Fruit fly (Drosophila melanogaster) whole organism, embryonic: Measurements from ENCODE around the gene Sil1.

ENCODE experiments used
- Bdp1 ChIP-seq: fragments of 200-800 bp; sonication (Bioruptor generic); optimal IDR thresholded peaks from 3 replicates; lab custom pipeline; 2016; ENCODE audit warnings: missing biosample characterization, missing genetic modification characterization
- Bteb2 ChIP-seq: fragments of 200-800 bp; sonication (Bioruptor generic); optimal IDR thresholded peaks from 2 replicates; lab custom pipeline; 2016; ENCODE audit warnings: missing biosample characterization, missing genetic modification characterization
- C15 ChIP-seq: fragments of 200-800 bp; sonication (Bioruptor generic); IDR thresholded peaks from 3 replicates; pipeline ENCODE4 v1.3.6; 2022; ENCODE audit warnings: missing biosample characterization, missing genetic modification characterization
- CG11247 ChIP-seq: fragments of 200-800 bp; sonication (Bioruptor generic); IDR thresholded peaks from 2 replicates; pipeline ENCODE4 v1.3.6; 2022; ENCODE audit warnings: missing biosample characterization, missing genetic modification characterization
- CG11504 ChIP-seq: fragments of 200-800 bp; sonication (Bioruptor generic); optimal IDR thresholded peaks from 3 replicates; lab custom pipeline; 2019; ENCODE audit warnings: missing biosample characterization, mild to moderate bottlenecking, missing genetic modification characterization, moderate library complexity
- CG12236 ChIP-seq: fragments of 200-800 bp; sonication (Bioruptor generic); optimal IDR thresholded peaks from 2 replicates; lab custom pipeline; 2016; ENCODE audit warnings: missing biosample characterization, missing genetic modification characterization
- CG12744 ChIP-seq: fragments of 200-800 bp; sonication (Bioruptor generic); optimal IDR thresholded peaks from 2 replicates; lab custom pipeline; 2016; ENCODE audit warnings: missing biosample characterization, missing genetic modification characterization
- CG14667 ChIP-seq: fragments of 200-800 bp; sonication (Bioruptor generic); IDR thresholded peaks from 2 replicates; pipeline ENCODE4 v1.3.6; 2022; ENCODE audit warnings: missing biosample characterization, missing genetic modification characterization
- CG15479 ChIP-seq: fragments of 200-800 bp; sonication (Bioruptor generic); optimal IDR thresholded peaks from 3 replicates; lab custom pipeline; 2019; ENCODE audit warnings: missing biosample characterization, mild to moderate bottlenecking, missing genetic modification characterization, moderate library complexity
- CG18764 ChIP-seq: fragments of 200-800 bp; sonication (Bioruptor generic); optimal IDR thresholded peaks from 3 replicates; lab custom pipeline; 2016; ENCODE audit warnings: missing biosample characterization, missing genetic modification characterization
- CG2129 ChIP-seq: fragments of 200-800 bp; sonication (Bioruptor generic); IDR thresholded peaks from 2 replicates; pipeline ENCODE4 v1.3.6; 2022; ENCODE audit warnings: missing biosample characterization, missing genetic modification characterization; ENCODE audit not compliant: partially characterized antibody
- CG2202 ChIP-seq: fragments of 200-800 bp; sonication (Bioruptor generic); optimal IDR thresholded peaks from 2 replicates; lab custom pipeline; 2018; ENCODE audit warnings: missing biosample characterization, mild to moderate bottlenecking, missing genetic modification characterization
- CG32767 ChIP-seq: fragments of 200-800 bp; sonication (Bioruptor generic); IDR thresholded peaks from 2 replicates; pipeline ENCODE4 v1.3.6; 2022; ENCODE audit warnings: missing biosample characterization, missing genetic modification characterization
- CG33213 ChIP-seq: fragments of 200-800 bp; sonication (Bioruptor generic); optimal IDR thresholded peaks from 3 replicates; lab custom pipeline; 2016; ENCODE audit warnings: missing biosample characterization, missing genetic modification characterization
- CG3407 ChIP-seq: fragments of 200-800 bp; sonication (Bioruptor generic); optimal IDR thresholded peaks from 2 replicates; lab custom pipeline; 2018; ENCODE audit warnings: missing biosample characterization, mild to moderate bottlenecking, missing genetic modification characterization
- CG34376 ChIP-seq: fragments of 200-800 bp; sonication (Bioruptor generic); optimal IDR thresholded peaks from 2 replicates; lab custom pipeline; 2018; ENCODE audit warnings: missing biosample characterization, mild to moderate bottlenecking, missing genetic modification characterization
- CG34422 ChIP-seq: fragments of 200-800 bp; sonication (Bioruptor generic); IDR thresholded peaks from 3 replicates; pipeline ENCODE4 v1.3.6; 2022; ENCODE audit warnings: missing biosample characterization, missing genetic modification characterization
- CG5180 ChIP-seq: fragments of 200-800 bp; sonication (Bioruptor generic); optimal IDR thresholded peaks from 3 replicates; lab custom pipeline; 2017; ENCODE audit warnings: missing biosample characterization, missing genetic modification characterization, mild to moderate bottlenecking, moderate library complexity, missing genetic modification reagents
- CG6654 ChIP-seq: fragments of 200-800 bp; sonication (Bioruptor generic); optimal IDR thresholded peaks from 2 replicates; lab custom pipeline; 2017; ENCODE audit warnings: missing biosample characterization, mild to moderate bottlenecking, missing genetic modification characterization
- CG6791 ChIP-seq: fragments of 200-800 bp; sonication (Bioruptor generic); IDR thresholded peaks from 3 replicates; pipeline ENCODE4 v1.3.6; 2022; ENCODE audit warnings: missing biosample characterization, missing genetic modification characterization; ENCODE audit not compliant: partially characterized antibody
- CG7745 ChIP-seq: fragments of 200-800 bp; sonication (Bioruptor generic); optimal IDR thresholded peaks from 2 replicates; lab custom pipeline; 2018; ENCODE audit warnings: missing biosample characterization, mild to moderate bottlenecking, missing genetic modification characterization, moderate library complexity
- CrebB ChIP-seq: fragments of 200-800 bp; sonication (Bioruptor generic); optimal IDR thresholded peaks from 3 replicates; lab custom pipeline; 2018; ENCODE audit warnings: missing biosample characterization, mild to moderate bottlenecking, missing genetic modification characterization
- Doc2 ChIP-seq: fragments of 200-800 bp; sonication (Bioruptor generic); IDR thresholded peaks from 2 replicates; pipeline ENCODE4 v1.3.6; 2022; ENCODE audit warnings: missing biosample characterization, missing genetic modification characterization
- E2f1 ChIP-seq: fragments of 200-800 bp; sonication (Bioruptor generic); IDR thresholded peaks from 2 replicates; pipeline ENCODE4 v1.3.6; 2022; ENCODE audit warnings: missing biosample characterization, missing genetic modification characterization
- ERR ChIP-seq: fragments of 200-800 bp; sonication (Bioruptor generic); optimal IDR thresholded peaks from 2 replicates; lab custom pipeline; 2016; ENCODE audit warnings: missing biosample characterization, missing genetic modification characterization
- Eip74EF ChIP-seq, 2 experiments: fragments of 200-800 bp in 1 of 2; fragments of >200 bp in 1 of 2; sonication (Bioruptor generic) in 1 of 2; optimal IDR thresholded peaks; 2 replicates each; lab custom pipeline; 2017 to 2019; ENCODE audit warnings: missing biosample characterization in 2 of 2, missing genetic modification characterization in 2 of 2, mild to moderate bottlenecking in 1 of 2, moderate library complexity in 1 of 2
- Elba2 ChIP-seq: fragments of 200-800 bp; sonication (Bioruptor generic); optimal IDR thresholded peaks from 3 replicates; lab custom pipeline; 2016; ENCODE audit warnings: missing biosample characterization, missing genetic modification characterization
- HHEX ChIP-seq: fragments of 200-800 bp; sonication (Bioruptor generic); optimal IDR thresholded peaks from 3 replicates; lab custom pipeline; 2017; ENCODE audit warnings: missing biosample characterization, mild to moderate bottlenecking, missing genetic modification characterization, missing genetic modification reagents
- Hey ChIP-seq: fragments of 200-800 bp; sonication (Bioruptor generic); optimal IDR thresholded peaks from 3 replicates; lab custom pipeline; 2018; ENCODE audit warnings: missing biosample characterization, mild to moderate bottlenecking, missing genetic modification characterization
- Meics ChIP-seq: fragments of 200-800 bp; sonication (Bioruptor generic); optimal IDR thresholded peaks from 2 replicates; lab custom pipeline; 2017; ENCODE audit warnings: missing biosample characterization, mild to moderate bottlenecking, missing genetic modification characterization
- NC2β ChIP-seq: fragments of 200-800 bp; sonication (Bioruptor generic); optimal IDR thresholded peaks from 2 replicates; lab custom pipeline; 2016; ENCODE audit warnings: missing biosample characterization, missing genetic modification characterization
- Nf-YB ChIP-seq: fragments of 200-800 bp; sonication (Bioruptor generic); optimal IDR thresholded peaks from 3 replicates; lab custom pipeline; 2019; ENCODE audit warnings: missing biosample characterization, mild to moderate bottlenecking, missing genetic modification characterization, moderate library complexity
- Rx ChIP-seq: fragments of 200-800 bp; sonication (Bioruptor generic); IDR thresholded peaks from 2 replicates; pipeline ENCODE4 v1.3.6; 2022; ENCODE audit warnings: missing biosample characterization, missing genetic modification characterization
- TFAM ChIP-seq: fragments of 200-800 bp; sonication (Bioruptor generic); optimal IDR thresholded peaks from 2 replicates; lab custom pipeline; 2017; ENCODE audit warnings: missing biosample characterization, missing genetic modification characterization, inconsistent platforms
- Usf ChIP-seq: fragments of 200-800 bp; sonication (Bioruptor generic); optimal IDR thresholded peaks from 2 replicates; lab custom pipeline; 2017; ENCODE audit warnings: missing genotype, missing biosample characterization, missing genetic modification characterization
- bcd ChIP-seq: fragments of 200-800 bp; sonication (Bioruptor generic); optimal IDR thresholded peaks from 2 replicates; lab custom pipeline; 2017; ENCODE audit warnings: missing biosample characterization, mild to moderate bottlenecking, missing genetic modification characterization
- croc ChIP-seq: fragments of 200-800 bp; sonication (Bioruptor generic); conservative IDR thresholded peaks from 3 replicates; pipeline ENCODE4 v1.3.6; 2022; ENCODE audit warnings: missing biosample characterization, missing genetic modification characterization
- dmrt11E ChIP-seq: fragments of 200-800 bp; sonication (Bioruptor generic); optimal IDR thresholded peaks from 3 replicates; lab custom pipeline; 2018; ENCODE audit warnings: missing biosample characterization, mild to moderate bottlenecking, missing genetic modification characterization, moderate library complexity
- fd102C ChIP-seq: fragments of 200-800 bp; sonication (Bioruptor generic); optimal IDR thresholded peaks from 2 replicates; lab custom pipeline; 2018; ENCODE audit warnings: missing biosample characterization, mild to moderate bottlenecking, missing genetic modification characterization, moderate library complexity
- gfzf ChIP-seq: fragments of 200-800 bp; sonication (Bioruptor generic); optimal IDR thresholded peaks from 2 replicates; lab custom pipeline; 2016; ENCODE audit warnings: missing biosample characterization, mild to moderate bottlenecking, missing genetic modification characterization, moderate library complexity
- ken ChIP-seq: fragments of 200-800 bp; sonication (Bioruptor generic); IDR thresholded peaks from 3 replicates; pipeline ENCODE4 v1.3.6; 2022; ENCODE audit warnings: missing biosample characterization, missing genetic modification characterization
- lab ChIP-seq: fragments of 200-800 bp; sonication (Bioruptor generic); optimal IDR thresholded peaks from 3 replicates; lab custom pipeline; 2017; ENCODE audit warnings: missing biosample characterization, missing genetic modification characterization, mild to moderate bottlenecking, moderate library complexity, missing genetic modification reagents
- nerfin-1 ChIP-seq: fragments of 200-800 bp; sonication (Bioruptor generic); optimal IDR thresholded peaks from 3 replicates; lab custom pipeline; 2019; ENCODE audit warnings: missing biosample characterization, mild to moderate bottlenecking, missing genetic modification characterization, moderate library complexity
- nmo ChIP-seq: fragments of 200-800 bp; sonication (Bioruptor generic); optimal IDR thresholded peaks from 2 replicates; lab custom pipeline; 2018; ENCODE audit warnings: missing biosample characterization, mild to moderate bottlenecking, missing genetic modification characterization, moderate library complexity
- org-1 ChIP-seq: fragments of 200-800 bp; sonication (Bioruptor generic); optimal IDR thresholded peaks from 2 replicates; lab custom pipeline; 2017; ENCODE audit warnings: missing biosample characterization, missing genetic modification characterization
- shn ChIP-seq: fragments of 200-800 bp; sonication (Bioruptor generic); optimal IDR thresholded peaks from 3 replicates; lab custom pipeline; 2016; ENCODE audit warnings: missing biosample characterization, missing genetic modification characterization
- slbo ChIP-seq: fragments of 200-800 bp; sonication (Bioruptor generic); IDR thresholded peaks from 2 replicates; pipeline ENCODE4 v1.3.6; 2022; ENCODE audit warnings: missing biosample characterization, missing genetic modification characterization
- sqz ChIP-seq: fragments of 200-800 bp; sonication (Bioruptor generic); optimal IDR thresholded peaks from 3 replicates; lab custom pipeline; 2018; ENCODE audit warnings: missing biosample characterization, mild to moderate bottlenecking, missing genetic modification characterization
- ttk ChIP-seq: fragments of 200-800 bp; sonication (Bioruptor generic); IDR thresholded peaks from 2 replicates; pipeline ENCODE4 v2.1.2; 2022; ENCODE audit warnings: missing biosample characterization, missing genetic modification characterization
- wdn ChIP-seq: fragments of 200-800 bp; sonication (Bioruptor generic); IDR thresholded peaks from 2 replicates; pipeline ENCODE4 v1.3.6; 2022; ENCODE audit warnings: missing biosample characterization, missing genetic modification characterization

Sil1 gene

dm6 chr3R:25265589-25266201 lies 30.4 kb upstream of the Sil1 start, which contains the start of the genes GlnRS and RIOK2 (continued):
- TF ChIP-seq Meics (GFP tag; lab: Kevin White, UChicago) (no peak), E2f1 (GFP tag; lab: Robert Waterston, UW) (no peak), CG6654 (GFP tag; lab: Kevin White, UChicago) (no peak), CG2202 (tag; lab: Kevin White, UChicago) (no peak), ERR (GFP tag; lab: Kevin White, UChicago) (peak; percentile 35), lab (no peak), slbo (GFP tag; lab: Robert Waterston, UW) (peak; percentile 43; the same call in 1 of the 2 replicates), wdn (GFP tag; lab: Robert Waterston, UW) (no peak), CG32767 (GFP tag; lab: Robert Waterston, UW) (no peak), CG2129 (peak; percentile 87), C15 (GFP tag; lab: Robert Waterston, UW) (no peak), fd102C (GFP tag; lab: Kevin White, UChicago) (no peak), CG34422 (GFP tag; lab: Robert Waterston, UW) (peak; percentile 85; the same call in 2 of the 3 replicates), Eip74EF (GFP tag; optimal IDR thresholded peaks at IDR 0.05; lab: Kevin White, UChicago) (peak in 1 of 2 experiments; percentile 59), CG12744 (GFP tag; lab: Kevin White, UChicago) (no peak), nerfin-1 (tag; lab: Kevin White, UChicago) (no peak), dmrt11E (tag; lab: Kevin White, UChicago) (no peak), Doc2 (GFP tag; lab: Robert Waterston, UW) (no peak), gfzf (GFP tag; lab: Kevin White, UChicago) (peak; percentile 91), CG7745 (tag; lab: Kevin White, UChicago) (no peak), CG33213 (GFP tag; lab: Kevin White, UChicago) (peak; percentile 54), CG3407 (GFP tag; lab: Kevin White, UChicago) (no peak), CG11247 (GFP tag; lab: Robert Waterston, UW) (no peak), CrebB (peak; percentile 11), shn (no peak), TFAM (GFP tag; lab: Kevin White, UChicago) (no peak), Rx (no peak), sqz (GFP tag; lab: Kevin White, UChicago) (no peak), ttk (GFP tag; lab: Robert Waterston, UW) (no peak), CG18764 (GFP tag; lab: Kevin White, UChicago) (no peak), CG6791 (GFP tag; lab: Robert Waterston, UW) (peak; percentile 97), CG11504 (tag; lab: Kevin White, UChicago) (no peak), Elba2 (no peak), bcd (GFP tag; lab: Kevin White, UChicago) (no peak), nmo (GFP tag; lab: Kevin White, UChicago) (peak; percentile 71), CG14667 (GFP tag; lab: Robert Waterston, UW) (no peak), CG15479 (GFP tag; lab: Kevin White, UChicago) (no peak), NC2β (GFP tag; lab: Kevin White, UChicago) (peak; percentile 45), CG34376 (GFP tag; lab: Kevin White, UChicago) (no peak), CG5180 (GFP tag; lab: Kevin White, UChicago) (no peak), Usf (GFP tag; lab: Kevin White, UChicago) (no peak), CG12236 (GFP tag; lab: Kevin White, UChicago) (no peak), Hey (no peak), ken (no peak), org-1 (no peak), croc (no peak; the same call in 2 of the 3 replicates), HHEX (GFP tag; lab: Kevin White, UChicago) (no peak), Nf-YB (GFP tag; lab: Kevin White, UChicago) (no peak), Bdp1 (GFP tag; lab: Kevin White, UChicago) (no peak), Bteb2 (GFP tag; lab: Kevin White, UChicago) (no peak)
